Worm (Caenorhabditis elegans) whole organism, young adult: ENCODE results near the gene ubc-15.
A peak's percentile ranks its signal among the peaks of the same experiment; 100 is the strongest.

Source experiments
- C17E4.6 ChIP-seq: fragments of 200-800 bp; sonication (Bioruptor generic); IDR thresholded peaks from 2 replicates; pipeline ENCODE4 v1.3.6; 2022; ENCODE audit warnings: missing genetic modification reagents, missing genetic modification characterization, missing compliant biosample characterization
- F33H1.4 ChIP-seq: fragments of 200-800 bp; sonication (Bioruptor generic); IDR thresholded peaks from 2 replicates; pipeline ENCODE4 v1.3.6; 2022; ENCODE audit warnings: missing genetic modification reagents, missing genetic modification characterization, missing compliant biosample characterization
- F49E8.2 ChIP-seq: sonication (generic microtip); optimal IDR thresholded peaks from 3 replicates; lab custom pipeline; 2017; ENCODE audit warnings: missing genetic modification characterization, mild to moderate bottlenecking, missing compliant biosample characterization, antibody characterized with exemption, moderate library complexity; ENCODE audit not compliant: insufficient read depth
- K11D2.4 ChIP-seq: fragments of 200-800 bp; sonication (Bioruptor generic); IDR thresholded peaks from 2 replicates; pipeline ENCODE4 v1.3.6; 2022; ENCODE audit warnings: missing genetic modification reagents, missing genetic modification characterization, missing compliant biosample characterization
- K12H6.12 ChIP-seq: fragments of 200-800 bp; sonication (Bioruptor generic); optimal IDR thresholded peaks from 2 replicates; lab custom pipeline; 2018; ENCODE audit warnings: mild to moderate bottlenecking, missing genetic modification characterization, missing compliant biosample characterization
- Y56A3A.18 ChIP-seq: fragments of 200-800 bp; sonication (Bioruptor generic); IDR thresholded peaks from 2 replicates; pipeline ENCODE4 v1.3.6; 2022; ENCODE audit warnings: missing genetic modification reagents, missing genetic modification characterization, missing compliant biosample characterization
- ZK185.1 ChIP-seq: sonication (generic microtip); optimal IDR thresholded peaks from 2 replicates; lab custom pipeline; 2016; ENCODE audit warnings: mild to moderate bottlenecking, missing genetic modification characterization, missing compliant biosample characterization; ENCODE audit not compliant: poor library complexity, severe bottlenecking
- akir-1 ChIP-seq: fragments of 200-800 bp; sonication (Bioruptor generic); optimal IDR thresholded peaks from 2 replicates; lab custom pipeline; 2018; ENCODE audit warnings: mild to moderate bottlenecking, missing genetic modification characterization, moderate library complexity, missing compliant biosample characterization
- ama-1 ChIP-seq, 3 experiments: fragments of 150-350 bp in 1 of 3; sonication (generic microtip) in 2 of 3; optimal IDR thresholded peaks; 2 replicates each; lab custom pipeline; 2014 to 2018; ENCODE audit warnings: missing biosample characterization in 2 of 3, missing genetic modification characterization in 2 of 3, missing genetic modification reagents in 2 of 3
- athp-1 ChIP-seq: sonication (generic microtip); optimal IDR thresholded peaks from 2 replicates; lab custom pipeline; 2017; ENCODE audit warnings: mild to moderate bottlenecking, missing genetic modification characterization, missing compliant biosample characterization
- attf-3 ChIP-seq: fragments of 200-800 bp; sonication (Bioruptor generic); conservative IDR thresholded peaks from 2 replicates; pipeline ENCODE4 v1.3.6; 2022; ENCODE audit warnings: missing genetic modification reagents, missing genetic modification characterization, missing compliant biosample characterization
- bed-2 ChIP-seq: fragments of 200-800 bp; sonication (Bioruptor generic); IDR thresholded peaks from 2 replicates; pipeline ENCODE4 v1.3.6; 2022; ENCODE audit warnings: missing genetic modification reagents, missing genetic modification characterization, missing compliant biosample characterization
- ceh-58 ChIP-seq: fragments of 200-800 bp; sonication (Bioruptor generic); IDR thresholded peaks from 2 replicates; pipeline ENCODE4 v1.3.6; 2022; ENCODE audit warnings: missing genetic modification characterization, missing compliant biosample characterization
- dox-1 ChIP-seq: fragments of 200-800 bp; sonication (Bioruptor generic); IDR thresholded peaks from 2 replicates; pipeline ENCODE4 v1.3.6; 2022; ENCODE audit warnings: missing genetic modification reagents, missing genetic modification characterization, missing compliant biosample characterization
- efl-1 ChIP-seq: fragments of 150-350 bp; optimal IDR thresholded peaks from 2 replicates; lab custom pipeline; 2014; ENCODE audit warnings: missing biosample characterization, missing genetic modification reagents, missing genetic modification characterization
- fkh-3 ChIP-seq: sonication (generic microtip); optimal IDR thresholded peaks from 2 replicates; lab custom pipeline; 2016; ENCODE audit warnings: mild to moderate bottlenecking, missing genetic modification characterization, missing compliant biosample characterization
- hlh-12 ChIP-seq: sonication (generic microtip); optimal IDR thresholded peaks from 2 replicates; lab custom pipeline; 2016; ENCODE audit warnings: missing genetic modification characterization, missing compliant biosample characterization
- hmg-20 ChIP-seq: fragments of 200-800 bp; sonication (Bioruptor generic); IDR thresholded peaks from 2 replicates; pipeline ENCODE4 v1.3.6; 2022; ENCODE audit warnings: missing genetic modification reagents, missing genetic modification characterization, missing compliant biosample characterization
- lag-1 ChIP-seq: fragments of 200-800 bp; sonication (Bioruptor generic); IDR thresholded peaks from 2 replicates; pipeline ENCODE4 v1.3.6; 2022; ENCODE audit warnings: missing genetic modification reagents, missing genetic modification characterization, missing compliant biosample characterization
- lsl-1 ChIP-seq: fragments of 200-800 bp; sonication (Bioruptor generic); optimal IDR thresholded peaks from 2 replicates; lab custom pipeline; 2018; ENCODE audit warnings: mild to moderate bottlenecking, missing genetic modification characterization, moderate library complexity, missing compliant biosample characterization
- madf-3 ChIP-seq: fragments of 200-800 bp; sonication (Bioruptor generic); IDR thresholded peaks from 2 replicates; pipeline ENCODE4 v1.3.6; 2022; ENCODE audit warnings: missing genetic modification reagents, missing genetic modification characterization, missing compliant biosample characterization
- madf-8 ChIP-seq: fragments of 200-800 bp; sonication (Bioruptor generic); conservative IDR thresholded peaks from 2 replicates; pipeline ENCODE4 v1.3.6; 2022; ENCODE audit warnings: missing genetic modification reagents, missing genetic modification characterization, missing compliant biosample characterization
- nfyb-1 ChIP-seq: fragments of 200-800 bp; sonication (Bioruptor generic); IDR thresholded peaks from 2 replicates; pipeline ENCODE4 v1.3.6; 2022; ENCODE audit warnings: missing genetic modification reagents, missing genetic modification characterization, missing compliant biosample characterization
- nhr-120 ChIP-seq: fragments of 200-800 bp; sonication (Bioruptor generic); IDR thresholded peaks from 2 replicates; pipeline ENCODE4 v1.3.6; 2022; ENCODE audit warnings: missing genetic modification characterization, missing compliant biosample characterization
- nhr-80 ChIP-seq: sonication (generic microtip); optimal IDR thresholded peaks from 2 replicates; lab custom pipeline; 2016; ENCODE audit warnings: missing genetic modification characterization, missing compliant biosample characterization
- pbrm-1 ChIP-seq: fragments of 200-800 bp; sonication (Bioruptor generic); IDR thresholded peaks from 2 replicates; pipeline ENCODE4 v1.3.6; 2022; ENCODE audit warnings: missing genetic modification reagents, missing genetic modification characterization, missing compliant biosample characterization
- sdz-38 ChIP-seq: sonication (generic microtip); optimal IDR thresholded peaks from 2 replicates; lab custom pipeline; 2016; ENCODE audit warnings: missing genotype, missing genetic modification characterization, missing compliant biosample characterization
- sea-2 ChIP-seq: fragments of 200-800 bp; sonication (Bioruptor generic); IDR thresholded peaks from 2 replicates; pipeline ENCODE4 v1.3.6; 2022; ENCODE audit warnings: missing genetic modification characterization, missing compliant biosample characterization
- snpc-1.1 ChIP-seq: sonication (generic microtip); optimal IDR thresholded peaks from 2 replicates; lab custom pipeline; 2017; ENCODE audit warnings: missing genetic modification characterization, mild to moderate bottlenecking, missing compliant biosample characterization, antibody characterized with exemption, moderate library complexity, missing genotype, missing genetic modification reagents; ENCODE audit not compliant: insufficient read depth
- tlf-1 ChIP-seq: fragments of 200-800 bp; sonication (Bioruptor generic); optimal IDR thresholded peaks from 2 replicates; lab custom pipeline; 2018; ENCODE audit warnings: mild to moderate bottlenecking, missing genetic modification characterization, missing compliant biosample characterization
- unc-130 ChIP-seq: sonication (generic microtip); optimal IDR thresholded peaks from 2 replicates; lab custom pipeline; 2016; ENCODE audit warnings: missing genetic modification reagents, missing genetic modification characterization, missing compliant biosample characterization
- zfh-2 ChIP-seq: fragments of 200-800 bp; sonication (Bioruptor generic); conservative IDR thresholded peaks from 2 replicates; pipeline ENCODE4 v1.3.6; 2022; ENCODE audit warnings: missing genetic modification reagents, missing genetic modification characterization, missing compliant biosample characterization
- ztf-22 ChIP-seq: fragments of 200-800 bp; sonication (Bioruptor generic); optimal IDR thresholded peaks from 2 replicates; lab custom pipeline; 2018; ENCODE audit warnings: mild to moderate bottlenecking, missing genetic modification characterization, moderate library complexity, missing compliant biosample characterization
- ztf-6 ChIP-seq: fragments of 200-800 bp; sonication (Bioruptor generic); IDR thresholded peaks from 2 replicates; pipeline ENCODE4 v1.3.6; 2022; ENCODE audit warnings: missing genetic modification reagents, missing genetic modification characterization, missing compliant biosample characterization

The ubc-15 gene

ce11 chrII:2871816-2872215 lies 41.6 kb downstream of the ubc-15 start, which contains the start of gene Y110A2AL.10:
Gene Y110A2AL.10 (minus strand): TSS chrII:2871916.
- TF ChIP-seq nhr-80 (tag; lab: Kevin White, UChicago): no peak
- no peak for TF ChIP-seq madf-8 (GFP tag; lab: Robert Waterston, UW)
- no peak for TF ChIP-seq K12H6.12
- TF ChIP-seq efl-1: no peak
- TF ChIP-seq sea-2 (GFP tag; lab: Robert Waterston, UW): no peak
- no peak for TF ChIP-seq hmg-20
- no peak for TF ChIP-seq dox-1 (GFP tag; lab: Robert Waterston, UW)
- TF ChIP-seq madf-3 (GFP tag; lab: Robert Waterston, UW): no peak

DNA sequence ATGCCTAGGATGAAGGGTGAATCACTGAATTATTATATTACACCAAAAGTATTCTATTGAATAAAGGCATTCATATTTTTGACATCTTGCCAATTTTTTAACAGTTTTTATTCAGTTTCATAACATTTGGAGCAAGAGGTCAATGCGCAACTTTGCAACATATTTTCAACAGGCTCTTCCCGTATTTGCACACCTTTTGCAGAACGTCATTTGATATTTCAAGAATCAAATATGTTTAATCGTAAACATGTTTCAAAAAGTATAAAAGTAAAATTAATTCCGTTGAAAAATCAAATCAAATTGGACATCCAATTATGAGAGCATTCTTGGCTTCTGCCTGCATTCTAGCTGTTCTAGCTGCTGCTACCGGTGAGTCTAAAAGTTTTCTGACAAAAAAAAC lies 45.7 kb downstream of the ubc-15 start, which contains the start of gene Y110A2AL.2:
TSS of gene Y110A2AL.2 (plus strand) at position 301 of the 400 bp plus-strand sequence.
- no peak for TF ChIP-seq snpc-1.1
- no peak for TF ChIP-seq unc-130 (GFP tag; lab: Kevin White, UChicago)
- TF ChIP-seq attf-3 (GFP tag; lab: Robert Waterston, UW): no peak
- TF ChIP-seq lsl-1: no peak
- no peak for TF ChIP-seq ztf-22
- no peak for TF ChIP-seq nfyb-1
- TF ChIP-seq akir-1 (GFP tag; lab: Kevin White, UChicago): no peak

DNA sequence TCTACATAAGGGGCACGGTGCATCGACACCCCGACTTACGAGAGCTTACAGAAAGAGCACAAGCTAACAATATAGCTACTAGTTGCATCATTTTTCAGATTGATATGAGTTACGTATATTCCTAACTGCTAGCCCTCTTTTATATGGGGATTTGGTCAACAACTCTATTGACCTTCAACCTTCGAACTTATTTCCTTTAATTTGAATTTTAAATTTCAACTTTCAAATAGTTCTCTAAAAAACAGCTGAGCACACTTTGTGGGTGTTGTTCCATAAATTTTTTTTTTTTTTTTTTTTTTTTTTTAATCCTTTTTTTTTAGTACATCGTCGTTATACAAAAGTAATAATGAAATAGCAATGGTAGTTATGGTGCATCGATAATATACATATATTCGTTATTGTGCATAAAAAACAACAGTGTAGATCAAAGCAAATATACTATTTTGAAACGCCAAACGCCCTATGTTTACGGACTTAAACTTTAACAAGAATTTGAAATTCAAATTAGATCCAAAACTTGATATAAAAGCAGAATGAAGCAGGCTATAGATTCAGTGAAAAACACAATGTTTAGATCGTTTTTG lies 46.8 kb downstream of the ubc-15 start, which contains the start of the genes Y110A2AL.9 and Y110A2AL.3:
TSS of gene Y110A2AL.9 (minus strand) at position 101 of the 584 bp plus-strand sequence.
TSS of gene Y110A2AL.3 (plus strand) at position 534 of the 584 bp plus-strand sequence.
- TF ChIP-seq ZK185.1 (no peak), bed-2 (no peak), F49E8.2 (no peak), ama-1 (optimal IDR thresholded peaks at IDR 0.05; lab: Kevin White, UChicago) (no peak), ama-1 (GFP tag; optimal IDR thresholded peaks at IDR 0.05; lab: Kevin White, UChicago) (no peak), hlh-12 (tag; lab: Kevin White, UChicago) (no peak), athp-1 (no peak), lag-1 (GFP tag; lab: Robert Waterston, UW) (no peak), tlf-1 (GFP tag; lab: Kevin White, UChicago) (no peak), ztf-6 (GFP tag; lab: Robert Waterston, UW) (no peak), pbrm-1 (GFP tag; lab: Robert Waterston, UW) (no peak), fkh-3 (tag; lab: Kevin White, UChicago) (no peak), C17E4.6 (GFP tag; lab: Robert Waterston, UW) (no peak), Y56A3A.18 (GFP tag; lab: Robert Waterston, UW) (no peak), ceh-58 (GFP tag; lab: Robert Waterston, UW) (no peak), akir-1 (GFP tag; lab: Kevin White, UChicago) (no peak), nhr-80 (tag; lab: Kevin White, UChicago) (no peak), K11D2.4 (GFP tag; lab: Robert Waterston, UW) (no peak), F33H1.4 (GFP tag; lab: Robert Waterston, UW) (no peak)

DNA sequence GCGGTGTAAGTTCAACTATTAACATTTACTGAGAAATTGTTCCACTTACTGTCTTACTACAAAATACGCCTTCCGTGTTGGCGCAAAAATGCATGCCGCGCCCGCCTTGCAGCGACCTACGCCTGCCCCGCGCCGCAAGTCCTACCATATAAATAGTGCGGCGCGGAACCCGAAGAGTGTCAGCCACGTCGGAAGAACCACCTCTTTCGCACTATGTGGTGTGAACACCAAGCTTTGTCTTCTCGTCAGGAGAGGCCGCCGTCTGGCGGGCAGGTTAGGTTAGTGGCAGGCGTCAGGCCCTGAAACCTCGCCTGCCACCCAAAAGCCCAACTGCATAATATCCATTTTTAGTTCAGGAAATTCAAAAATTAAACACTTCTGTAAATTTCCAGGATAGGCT lies 48.0 kb downstream of the ubc-15 start:
- TF ChIP-seq zfh-2 (GFP tag; lab: Robert Waterston, UW): peak; percentile 55; the same call in 1 of the 2 replicates
- 0 out of 2 replicates have a peak, but pooled peaks have one; percentile 28 for TF ChIP-seq nhr-120
- TF ChIP-seq sdz-38 (tag; lab: Kevin White, UChicago): no peak
